Fruit fly (Drosophila melanogaster) whole organism, embryonic: ENCODE data around the gene CG12289.

ENCODE experiments used
- B-H2 ChIP-seq: fragments of 200-800 bp; sonication (Bioruptor generic); optimal IDR thresholded peaks from 2 replicates; lab custom pipeline; 2018; ENCODE audit warnings: missing biosample characterization, mild to moderate bottlenecking, missing genetic modification characterization
- Bgb ChIP-seq: fragments of 200-800 bp; sonication (Bioruptor generic); IDR thresholded peaks from 2 replicates; pipeline ENCODE4 v1.3.6; 2022; ENCODE audit warnings: missing biosample characterization, missing genetic modification characterization; ENCODE audit not compliant: partially characterized antibody
- C15 ChIP-seq: fragments of 200-800 bp; sonication (Bioruptor generic); IDR thresholded peaks from 3 replicates; pipeline ENCODE4 v1.3.6; 2022; ENCODE audit warnings: missing biosample characterization, missing genetic modification characterization
- CG10147 ChIP-seq: fragments of 200-800 bp; sonication (Bioruptor generic); optimal IDR thresholded peaks from 2 replicates; lab custom pipeline; 2019; ENCODE audit warnings: missing biosample characterization, mild to moderate bottlenecking, missing genetic modification characterization, moderate library complexity
- CG10462 ChIP-seq: fragments of 200-800 bp; sonication (Bioruptor generic); optimal IDR thresholded peaks from 2 replicates; lab custom pipeline; 2016; ENCODE audit warnings: missing biosample characterization, missing genetic modification characterization
- CG10543 ChIP-seq: fragments of 200-800 bp; sonication (Bioruptor generic); optimal IDR thresholded peaks from 3 replicates; lab custom pipeline; 2017; ENCODE audit warnings: missing biosample characterization, mild to moderate bottlenecking, missing genetic modification characterization, moderate library complexity
- CG10654 ChIP-seq: fragments of 200-800 bp; sonication (Bioruptor generic); optimal IDR thresholded peaks from 2 replicates; lab custom pipeline; 2016; ENCODE audit warnings: missing biosample characterization, missing genetic modification characterization
- CG10959 ChIP-seq: fragments of 200-800 bp; sonication (Bioruptor generic); IDR thresholded peaks from 2 replicates; pipeline ENCODE4 v1.3.6; 2022; ENCODE audit warnings: missing biosample characterization, missing genetic modification characterization
- CG11456 ChIP-seq: fragments of 200-800 bp; sonication (Bioruptor generic); IDR thresholded peaks from 3 replicates; pipeline ENCODE4 v1.3.6; 2022; ENCODE audit warnings: missing biosample characterization, missing genetic modification characterization
- CG12236 ChIP-seq: fragments of 200-800 bp; sonication (Bioruptor generic); optimal IDR thresholded peaks from 2 replicates; lab custom pipeline; 2016; ENCODE audit warnings: missing biosample characterization, missing genetic modification characterization
- CG12744 ChIP-seq: fragments of 200-800 bp; sonication (Bioruptor generic); optimal IDR thresholded peaks from 2 replicates; lab custom pipeline; 2016; ENCODE audit warnings: missing biosample characterization, missing genetic modification characterization
- CG13624 ChIP-seq: fragments of 200-800 bp; sonication (Bioruptor generic); optimal IDR thresholded peaks from 2 replicates; lab custom pipeline; 2016; ENCODE audit warnings: missing biosample characterization, missing genetic modification characterization
- CG1602 ChIP-seq: fragments of 200-800 bp; sonication (Bioruptor generic); optimal IDR thresholded peaks from 3 replicates; lab custom pipeline; 2016; ENCODE audit warnings: missing biosample characterization, missing genetic modification characterization
- CG31441 ChIP-seq: fragments of 200-800 bp; sonication (Bioruptor generic); IDR thresholded peaks from 2 replicates; pipeline ENCODE4 v1.3.6; 2022; ENCODE audit warnings: missing biosample characterization, missing genetic modification characterization
- CG34224 ChIP-seq: fragments of 200-800 bp; sonication (Bioruptor generic); IDR thresholded peaks from 3 replicates; pipeline ENCODE4 v1.3.6; 2022; ENCODE audit warnings: missing biosample characterization, missing genetic modification characterization; ENCODE audit not compliant: partially characterized antibody
- CG8359 ChIP-seq: fragments of 200-800 bp; sonication (Bioruptor generic); optimal IDR thresholded peaks from 2 replicates; lab custom pipeline; 2017; ENCODE audit warnings: missing biosample characterization, mild to moderate bottlenecking, missing genetic modification characterization, borderline replicate concordance
- CG8765 ChIP-seq: fragments of 200-800 bp; sonication (Bioruptor generic); IDR thresholded peaks from 2 replicates; pipeline ENCODE4 v1.3.6; 2022; ENCODE audit warnings: missing biosample characterization, missing genetic modification characterization
- CG8944 ChIP-seq: fragments of 200-800 bp; sonication (Bioruptor generic); optimal IDR thresholded peaks from 3 replicates; lab custom pipeline; 2016; ENCODE audit warnings: missing biosample characterization, missing genetic modification characterization
- Chrac-16 ChIP-seq: fragments of 200-800 bp; sonication (Bioruptor generic); optimal IDR thresholded peaks from 3 replicates; lab custom pipeline; 2016; ENCODE audit warnings: missing biosample characterization, missing genetic modification characterization
- Dad ChIP-seq: fragments of 200-800 bp; sonication (Bioruptor generic); optimal IDR thresholded peaks from 3 replicates; lab custom pipeline; 2016; ENCODE audit warnings: missing biosample characterization, missing genetic modification characterization
- Doc3 ChIP-seq: fragments of 200-800 bp; sonication (Bioruptor generic); IDR thresholded peaks from 3 replicates; pipeline ENCODE4 v1.3.6; 2022; ENCODE audit warnings: missing biosample characterization, missing genetic modification characterization; ENCODE audit not compliant: partially characterized antibody
- E2f2 ChIP-seq: fragments of 200-800 bp; sonication (Bioruptor generic); IDR thresholded peaks from 2 replicates; pipeline ENCODE4 v1.3.6; 2022; ENCODE audit warnings: missing biosample characterization, missing genetic modification characterization
- Ets65A ChIP-seq: fragments of 200-800 bp; sonication (Bioruptor generic); peaks from one replicate; lab custom pipeline; 2016; ENCODE audit warnings: missing biosample characterization, missing genetic modification characterization
- HmgZ ChIP-seq: fragments of 200-800 bp; sonication (Bioruptor generic); optimal IDR thresholded peaks from 2 replicates; lab custom pipeline; 2018; ENCODE audit warnings: missing biosample characterization, mild to moderate bottlenecking, missing genetic modification characterization
- Nf-YB ChIP-seq: fragments of 200-800 bp; sonication (Bioruptor generic); optimal IDR thresholded peaks from 3 replicates; lab custom pipeline; 2019; ENCODE audit warnings: missing biosample characterization, mild to moderate bottlenecking, missing genetic modification characterization, moderate library complexity
- al ChIP-seq: fragments of 200-800 bp; sonication (Bioruptor generic); IDR thresholded peaks from 2 replicates; pipeline ENCODE4 v1.3.6; 2022; ENCODE audit warnings: missing biosample characterization, missing genetic modification characterization
- btn ChIP-seq: fragments of 200-800 bp; sonication (Bioruptor generic); optimal IDR thresholded peaks from 2 replicates; lab custom pipeline; 2016; ENCODE audit warnings: missing biosample characterization, missing genetic modification characterization
- cad ChIP-seq: fragments of >200 bp; optimal IDR thresholded peaks from 2 replicates; lab custom pipeline; 2017; ENCODE audit warnings: missing biosample characterization, missing genetic modification characterization
- chif ChIP-seq, 2 experiments: fragments of 200-800 bp; sonication (Bioruptor generic); optimal IDR thresholded peaks; 3 replicates each; lab custom pipeline; 2016; ENCODE audit warnings: missing biosample characterization in 2 of 2, missing genetic modification characterization in 2 of 2
- croc ChIP-seq: fragments of 200-800 bp; sonication (Bioruptor generic); conservative IDR thresholded peaks from 3 replicates; pipeline ENCODE4 v1.3.6; 2022; ENCODE audit warnings: missing biosample characterization, missing genetic modification characterization
- danr ChIP-seq: fragments of 200-800 bp; sonication (Bioruptor generic); IDR thresholded peaks from 2 replicates; pipeline ENCODE4 v1.3.6; 2022; ENCODE audit warnings: missing biosample characterization, missing genetic modification characterization
- dmrt99B ChIP-seq: fragments of 200-800 bp; sonication (Bioruptor generic); optimal IDR thresholded peaks from 2 replicates; lab custom pipeline; 2018; ENCODE audit warnings: missing biosample characterization, mild to moderate bottlenecking, missing genetic modification characterization, moderate library complexity
- dpn ChIP-seq, 2 experiments: fragments of 200-800 bp; sonication (Bioruptor generic); optimal IDR thresholded peaks; 3 replicates each; lab custom pipeline; 2016; ENCODE audit warnings: missing biosample characterization in 2 of 2, missing genetic modification characterization in 2 of 2
- emc ChIP-seq: fragments of 200-800 bp; sonication (Bioruptor generic); optimal IDR thresholded peaks from 2 replicates; lab custom pipeline; 2016; ENCODE audit warnings: missing biosample characterization, missing genetic modification characterization
- esg ChIP-seq: fragments of 200-800 bp; sonication (Bioruptor generic); conservative IDR thresholded peaks from 2 replicates; pipeline ENCODE4 v1.3.6; 2022; ENCODE audit warnings: missing biosample characterization, missing genetic modification characterization
- eve ChIP-seq, 2 experiments: fragments of >200 bp; optimal IDR thresholded peaks; 2 replicates each; lab custom pipeline; 2017; ENCODE audit warnings: missing biosample characterization in 2 of 2, missing genetic modification characterization in 2 of 2
- ftz-f1 ChIP-seq: fragments of 200-800 bp; sonication (Bioruptor generic); optimal IDR thresholded peaks from 2 replicates; lab custom pipeline; 2016; ENCODE audit warnings: missing biosample characterization, missing genetic modification characterization
- gcm ChIP-seq: fragments of 200-800 bp; sonication (Bioruptor generic); optimal IDR thresholded peaks from 2 replicates; lab custom pipeline; 2019; ENCODE audit warnings: missing biosample characterization, mild to moderate bottlenecking, missing genetic modification characterization, moderate library complexity
- gem ChIP-seq: fragments of 200-800 bp; sonication (Bioruptor generic); optimal IDR thresholded peaks from 2 replicates; lab custom pipeline; 2019; ENCODE audit warnings: missing biosample characterization, mild to moderate bottlenecking, missing genetic modification characterization, moderate library complexity
- gro ChIP-seq: fragments of 200-800 bp; sonication (Bioruptor generic); optimal IDR thresholded peaks from 2 replicates; lab custom pipeline; 2016; ENCODE audit warnings: missing biosample characterization, missing genetic modification characterization
- lmd ChIP-seq: fragments of 200-800 bp; sonication (Bioruptor generic); IDR thresholded peaks from 2 replicates; pipeline ENCODE4 v1.3.6; 2022; ENCODE audit warnings: missing biosample characterization, missing genetic modification characterization
- onecut ChIP-seq: fragments of 200-800 bp; sonication (Bioruptor generic); IDR thresholded peaks from 2 replicates; pipeline ENCODE4 v1.3.6; 2022; ENCODE audit warnings: missing biosample characterization, missing genetic modification characterization
- pfk ChIP-seq: fragments of 200-800 bp; sonication (Bioruptor generic); optimal IDR thresholded peaks from 2 replicates; lab custom pipeline; 2018; ENCODE audit warnings: missing biosample characterization, mild to moderate bottlenecking, missing genetic modification characterization, moderate library complexity
- pros ChIP-seq: fragments of 200-800 bp; sonication (Bioruptor generic); optimal IDR thresholded peaks from 3 replicates; lab custom pipeline; 2019; ENCODE audit warnings: missing biosample characterization, mild to moderate bottlenecking, missing genetic modification characterization, moderate library complexity
- pzg ChIP-seq: fragments of 200-800 bp; sonication (Bioruptor generic); optimal IDR thresholded peaks from 3 replicates; lab custom pipeline; 2018; ENCODE audit warnings: missing biosample characterization, mild to moderate bottlenecking, missing genetic modification characterization, moderate library complexity
- sr ChIP-seq: fragments of 200-800 bp; sonication (Bioruptor generic); IDR thresholded peaks from 3 replicates; pipeline ENCODE4 v1.3.6; 2022; ENCODE audit warnings: missing biosample characterization, missing genetic modification characterization
- trh ChIP-seq: fragments of 200-800 bp; sonication (Bioruptor generic); optimal IDR thresholded peaks from 2 replicates; lab custom pipeline; 2016; ENCODE audit warnings: missing biosample characterization, missing genetic modification characterization
- tup ChIP-seq: fragments of 200-800 bp; sonication (Bioruptor generic); optimal IDR thresholded peaks from 2 replicates; lab custom pipeline; 2016; ENCODE audit warnings: missing biosample characterization, mild to moderate bottlenecking, missing genetic modification characterization, moderate library complexity
- usp ChIP-seq: fragments of >200 bp; optimal IDR thresholded peaks from 2 replicates; lab custom pipeline; 2017; ENCODE audit warnings: missing biosample characterization, missing genetic modification characterization
- zen ChIP-seq: fragments of 200-800 bp; sonication (Bioruptor generic); optimal IDR thresholded peaks from 3 replicates; lab custom pipeline; 2018; ENCODE audit warnings: missing biosample characterization, mild to moderate bottlenecking, missing genetic modification characterization, moderate library complexity

CG12289 gene

dm6 chr3L:11417273-11418040 lies 40.8 kb downstream of the CG12289 start (continued):
- TF ChIP-seq ftz-f1 (GFP tag; lab: Kevin White, UChicago) (no peak), HmgZ (peak; percentile 19), CG11456 (GFP tag; lab: Robert Waterston, UW) (peak; percentile 80), CG1602 (GFP tag; lab: Kevin White, UChicago) (peak; percentile 82), Doc3 (peak; percentile 36; the same call in 1 of the 3 replicates), CG8765 (GFP tag; lab: Robert Waterston, UW) (peak; percentile 82), CG8359 (GFP tag; lab: Kevin White, UChicago) (peak; percentile 74), Ets65A (GFP tag; lab: Kevin White, UChicago) (peak; percentile 97), Chrac-16 (peak; percentile 71), pros (no peak), C15 (GFP tag; lab: Robert Waterston, UW) (0 out of 3 replicates have a peak, but pooled peaks have one; percentile 40), lmd (GFP tag; lab: Robert Waterston, UW) (peak; percentile 89), CG34224 (GFP tag; lab: Robert Waterston, UW) (no peak; the same call in 2 of the 3 replicates), CG12744 (GFP tag; lab: Kevin White, UChicago) (no peak), gem (peak; percentile 96), CG10959 (peak; percentile 89), dmrt99B (peak; percentile 92), emc (GFP tag; lab: Kevin White, UChicago) (peak; percentile 14), CG10462 (GFP tag; lab: Kevin White, UChicago) (peak; percentile 44), pfk (GFP tag; lab: Kevin White, UChicago) (no peak), Dad (GFP tag; lab: Kevin White, UChicago) (peak; percentile 32), CG10654 (peak; percentile 85), B-H2 (peak; percentile 32), Bgb (GFP tag; lab: Robert Waterston, UW) (no peak; the same call in 1 of the 2 replicates), CG10543 (peak; percentile 90), dpn (GFP tag; optimal IDR thresholded peaks at IDR 0.05; lab: Kevin White, UChicago) (peak; percentile 48 to 59), CG12236 (GFP tag; lab: Kevin White, UChicago) (peak; percentile 35), zen (tag; lab: Kevin White, UChicago) (peak; percentile 83), CG8944 (peak; percentile 38), esg (peak; percentile 89), usp (no peak), al (GFP tag; lab: Robert Waterston, UW) (peak; percentile 66), Nf-YB (GFP tag; lab: Kevin White, UChicago) (peak; percentile 71), tup (GFP tag; lab: Kevin White, UChicago) (peak; percentile 20), CG31441 (GFP tag; lab: Robert Waterston, UW) (peak; percentile 66), CG10147 (GFP tag; lab: Kevin White, UChicago) (peak; percentile 85), sr (GFP tag; lab: Robert Waterston, UW) (no peak; the same call in 2 of the 3 replicates), chif (GFP tag; optimal IDR thresholded peaks at IDR 0.05; lab: Kevin White, UChicago) (peak; percentile 54 to 79), cad (GFP tag; lab: Kevin White, UChicago) (no peak), eve (GFP tag; optimal IDR thresholded peaks at IDR 0.05; lab: Kevin White, UChicago) (peak in 1 of 2 experiments; percentile 74), onecut (GFP tag; lab: Robert Waterston, UW) (peak; percentile 78), croc (peak; percentile 92), btn (GFP tag; lab: Kevin White, UChicago) (peak; percentile 63), CG13624 (no peak), pzg (GFP tag; lab: Kevin White, UChicago) (no peak), gcm (GFP tag; lab: Kevin White, UChicago) (peak; percentile 91), trh (GFP tag; lab: Kevin White, UChicago) (peak; percentile 50), E2f2 (GFP tag; lab: Robert Waterston, UW) (peak; percentile 73), danr (GFP tag; lab: Robert Waterston, UW) (peak; percentile 74), gro (GFP tag; lab: Kevin White, UChicago) (no peak)
